Fruit fly (Drosophila melanogaster): ENCODE results near the gene Mgat2.
A peak's percentile ranks its signal among the peaks of the same experiment; 100 is the strongest.

DNA sequence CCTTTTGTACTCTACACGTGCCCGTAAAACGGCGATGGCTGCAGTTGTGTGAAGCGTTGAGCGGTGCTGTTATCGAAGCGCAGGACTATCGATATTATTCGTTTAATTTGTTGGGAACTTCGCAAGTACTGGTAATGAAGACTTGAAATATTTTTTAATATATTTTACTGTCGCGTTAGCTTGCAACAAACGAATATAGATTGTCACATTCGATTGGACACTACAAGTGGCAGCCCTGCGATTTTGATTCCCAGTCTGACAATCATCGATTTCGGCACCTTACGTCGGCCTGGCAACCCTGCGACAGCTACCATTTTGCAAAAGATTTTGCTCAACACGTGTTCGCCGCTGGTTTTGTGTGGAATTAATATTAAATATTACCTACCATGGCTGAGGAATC, 17.4 kb downstream of the Mgat2 start, which contains the start of the genes Nlp and Nph:
- TF ChIP-seq CG7556 (GFP tag; optimal IDR thresholded peaks at IDR 0.05) (no peak), Gug (GFP tag; IDR thresholded peaks at IDR 0.05) (no peak; the same call in 3 of the 4 replicates), D (optimal IDR thresholded peaks at IDR 0.05) (no peak), D (GFP tag; optimal IDR thresholded peaks at IDR 0.05) (no peak), sob (GFP tag; IDR thresholded peaks at IDR 0.05) (no peak), Myb (GFP tag; optimal IDR thresholded peaks at IDR 0.05) (peak; percentile 26), Ssrp (tag; optimal IDR thresholded peaks at IDR 0.05) (no peak), HHEX (GFP tag; optimal IDR thresholded peaks at IDR 0.05) (no peak), CG17568 (GFP tag; optimal IDR thresholded peaks at IDR 0.05) (no peak), caup (GFP tag; optimal IDR thresholded peaks at IDR 0.05; ENCODE audit: severe bottlenecking) (peak; percentile 22), CG12744 (GFP tag; optimal IDR thresholded peaks at IDR 0.05) (no peak), zfh1 (GFP tag; IDR thresholded peaks at IDR 0.05) (0 out of 3 replicates have a peak, but pooled peaks have one; percentile 3), Side (GFP tag; optimal IDR thresholded peaks at IDR 0.05) (no peak), az2 (GFP tag; optimal IDR thresholded peaks at IDR 0.05) (no peak)

All from whole organism, embryonic.